Worm (Caenorhabditis elegans) whole organism, L4 larva: ENCODE data around the gene rsd-2.
"Not testable (repeated sequence)": the region's sequence is repeated elsewhere in the genome, so short reads cannot be mapped to it uniquely, and the experiment has no call there.

ENCODE experiments used
- ama-1 ChIP-seq: fragments of 150-350 bp; optimal IDR thresholded peaks from 2 replicates; lab custom pipeline; 2014; ENCODE audit warnings: inconsistent platforms, mixed read lengths
- ceh-28 ChIP-seq: fragments of 150-350 bp; optimal IDR thresholded peaks from 2 replicates; lab custom pipeline; 2014; ENCODE audit warnings: missing biosample characterization, missing genetic modification reagents, missing genetic modification characterization
- ceh-32 ChIP-seq: sonication (generic microtip); optimal IDR thresholded peaks from 2 replicates; lab custom pipeline; 2016; ENCODE audit warnings: mild to moderate bottlenecking, missing genetic modification characterization, missing compliant biosample characterization; ENCODE audit not compliant: poor library complexity
- ces-1 ChIP-seq: fragments of 150-350 bp; sonication (generic microtip); optimal IDR thresholded peaks from 4 replicates; lab custom pipeline; 2014; ENCODE audit warnings: missing biosample characterization, missing genetic modification reagents, missing genetic modification characterization
- lin-39 ChIP-seq: fragments of 150-350 bp; optimal IDR thresholded peaks from 2 replicates; lab custom pipeline; 2014; ENCODE audit warnings: missing biosample characterization, missing genetic modification reagents, missing genetic modification characterization
- lsy-2 ChIP-seq, 2 experiments: fragments of 150-350 bp in 1 of 2; sonication (generic microtip) in 1 of 2; optimal IDR thresholded peaks; 2 replicates each; lab custom pipeline; 2014 to 2017; ENCODE audit warnings: missing biosample characterization in 2 of 2, missing genetic modification characterization in 2 of 2
- nhr-28 ChIP-seq: fragments of 150-350 bp; optimal IDR thresholded peaks from 2 replicates; lab custom pipeline; 2014; ENCODE audit warnings: missing biosample characterization, missing genetic modification characterization
- nhr-41 ChIP-seq: fragments of 200-800 bp; sonication (Bioruptor generic); IDR thresholded peaks from 2 replicates; pipeline ENCODE4 v1.3.6; 2022; ENCODE audit warnings: missing genetic modification reagents, missing genetic modification characterization, missing compliant biosample characterization
- nhr-6 ChIP-seq: fragments of 150-350 bp; optimal IDR thresholded peaks from 2 replicates; lab custom pipeline; 2014; ENCODE audit warnings: missing biosample characterization, missing genetic modification characterization
- set-16 ChIP-seq: fragments of 200-800 bp; sonication (Bioruptor generic); IDR thresholded peaks from 2 replicates; pipeline ENCODE4 v1.3.6; 2022; ENCODE audit warnings: missing genetic modification reagents, missing genetic modification characterization, missing compliant biosample characterization
- unc-62 ChIP-seq, 3 experiments: fragments of 150-350 bp in 1 of 3; sonication (generic microtip); optimal IDR thresholded peaks in 2 of 3; peaks in 1 of 3; 1 replicate in 1 of 3; 2 replicates in 2 of 3; lab custom pipeline; 2014 to 2017; ENCODE audit warnings: missing biosample characterization in 3 of 3, missing genetic modification characterization in 3 of 3, missing genetic modification reagents in 3 of 3, missing genotype in 1 of 3
- zip-2 ChIP-seq: fragments of 150-350 bp; optimal IDR thresholded peaks from 2 replicates; lab custom pipeline; 2014; ENCODE audit warnings: missing biosample characterization, missing genetic modification characterization

ce11 chrIV:13578953-13579352, 38.9 kb upstream of the rsd-2 start, which contains the start of gene sru-16:
- not testable (repeated sequence) for TF ChIP-seq ceh-28 (tag; lab: Kevin White, UChicago); nhr-6 (tag; lab: Kevin White, UChicago); nhr-41 (GFP tag; lab: Robert Waterston, UW); unc-62 (GFP tag; optimal IDR thresholded peaks at IDR 0.05 in 1 of 2; lab: Kevin White, UChicago); unc-62 (tag; optimal IDR thresholded peaks at IDR 0.05; lab: Kevin White, UChicago); zip-2 (tag; lab: Kevin White, UChicago); ces-1; ama-1 (lab: Kevin White, UChicago); set-16 (GFP tag; lab: Robert Waterston, UW); lsy-2 (tag; optimal IDR thresholded peaks at IDR 0.05; lab: Kevin White, UChicago); ceh-32 (tag; lab: Kevin White, UChicago); nhr-28 (tag; lab: Kevin White, UChicago); lin-39 (tag; lab: Kevin White, UChicago)
